Worm (Caenorhabditis elegans) whole organism, L1 larva: ENCODE results near the gene srx-98.

Source experiments
- aly-2 ChIP-seq: fragments of 150-350 bp; optimal IDR thresholded peaks from 2 replicates; lab custom pipeline; 2014; ENCODE audit warnings: missing biosample characterization, missing genetic modification characterization
- elt-3 ChIP-seq, 6 experiments: fragments of 150-350 bp in 1 of 6; sonication (generic microtip); optimal IDR thresholded peaks; 2 replicates each; lab custom pipeline; 2017 to 2018; ENCODE audit warnings: missing biosample characterization in 6 of 6, missing genetic modification characterization in 6 of 6, inconsistent platforms in 1 of 6
- fkh-8 ChIP-seq: sonication (generic microtip); optimal IDR thresholded peaks from 2 replicates; lab custom pipeline; 2016; ENCODE audit warnings: mild to moderate bottlenecking, missing genetic modification characterization, missing compliant biosample characterization
- fos-1 ChIP-seq: fragments of 150-350 bp; optimal IDR thresholded peaks from 2 replicates; lab custom pipeline; 2014; ENCODE audit warnings: missing biosample characterization, missing genetic modification characterization
- nhr-237 ChIP-seq: fragments of 150-350 bp; optimal IDR thresholded peaks from 2 replicates; lab custom pipeline; 2014; ENCODE audit warnings: missing biosample characterization, missing genetic modification characterization
- nhr-47 ChIP-seq: sonication (generic microtip); optimal IDR thresholded peaks from 2 replicates; lab custom pipeline; 2016; ENCODE audit warnings: mild to moderate bottlenecking, missing genetic modification characterization, moderate library complexity, missing compliant biosample characterization
- nhr-77 ChIP-seq: fragments of 150-350 bp; optimal IDR thresholded peaks from 2 replicates; lab custom pipeline; 2014; ENCODE audit warnings: missing biosample characterization, missing genetic modification characterization
- pag-3 ChIP-seq: sonication (generic microtip); optimal IDR thresholded peaks from 2 replicates; lab custom pipeline; 2017; ENCODE audit warnings: missing genetic modification characterization, mild to moderate bottlenecking, missing compliant biosample characterization, antibody characterized with exemption, borderline replicate concordance; ENCODE audit not compliant: insufficient read depth
- unc-62 ChIP-seq: fragments of 150-350 bp; optimal IDR thresholded peaks from 2 replicates; lab custom pipeline; 2014; ENCODE audit warnings: missing biosample characterization, missing genetic modification reagents, missing genetic modification characterization
- ztf-11 ChIP-seq, 2 experiments: sonication (generic microtip); optimal IDR thresholded peaks; 2 replicates each; lab custom pipeline; 2016 to 2017; ENCODE audit warnings: missing genetic modification characterization in 2 of 2, missing biosample characterization in 1 of 2, missing compliant biosample characterization in 1 of 2

- no peak for TF ChIP-seq pag-3 (tag; lab: Kevin White, UChicago)
- no peak for TF ChIP-seq nhr-237
- TF ChIP-seq fkh-8 (tag; lab: Kevin White, UChicago) = no peak
- TF ChIP-seq fos-1 = no peak
- no peak for TF ChIP-seq nhr-47
- no peak for TF ChIP-seq aly-2 (tag; lab: Kevin White, UChicago)
- no peak for TF ChIP-seq unc-62 (GFP tag; lab: Kevin White, UChicago)
- no peak for TF ChIP-seq nhr-77 (tag; lab: Kevin White, UChicago)
- no peak for TF ChIP-seq elt-3 (tag; optimal IDR thresholded peaks at IDR 0.05; lab: Kevin White, UChicago)
- no peak for TF ChIP-seq ztf-11 (tag; optimal IDR thresholded peaks at IDR 0.05; lab: Kevin White, UChicago)
Observed at ce11 chrII:3678978-3679377, 8.1 kb upstream of the srx-98 start.
